Fruit fly (Drosophila melanogaster) whole organism, embryonic: Measurements from ENCODE around the gene CG10413.

ENCODE experiments used
- Atf-2 ChIP-seq: fragments of 200-800 bp; sonication (Bioruptor generic); optimal IDR thresholded peaks from 2 replicates; lab custom pipeline; 2016; ENCODE audit warnings: missing biosample characterization, missing genetic modification characterization
- Bgb ChIP-seq: fragments of 200-800 bp; sonication (Bioruptor generic); IDR thresholded peaks from 2 replicates; pipeline ENCODE4 v1.3.6; 2022; ENCODE audit warnings: missing biosample characterization, missing genetic modification characterization; ENCODE audit not compliant: partially characterized antibody
- BtbVII ChIP-seq: fragments of 200-800 bp; sonication (Bioruptor generic); optimal IDR thresholded peaks from 3 replicates; lab custom pipeline; 2017; ENCODE audit warnings: missing biosample characterization, mild to moderate bottlenecking, missing genetic modification characterization
- CG10565 ChIP-seq: fragments of 200-800 bp; sonication (Bioruptor generic); optimal IDR thresholded peaks from 3 replicates; lab custom pipeline; 2016; ENCODE audit warnings: missing biosample characterization, mild to moderate bottlenecking, missing genetic modification characterization
- CG11456 ChIP-seq: fragments of 200-800 bp; sonication (Bioruptor generic); IDR thresholded peaks from 3 replicates; pipeline ENCODE4 v1.3.6; 2022; ENCODE audit warnings: missing biosample characterization, missing genetic modification characterization
- CG11695 ChIP-seq: fragments of 200-800 bp; sonication (Bioruptor generic); IDR thresholded peaks from 3 replicates; pipeline ENCODE4 v1.3.6; 2022; ENCODE audit warnings: missing biosample characterization, missing genetic modification characterization
- CG12769 ChIP-seq: fragments of 200-800 bp; sonication (Bioruptor generic); optimal IDR thresholded peaks from 2 replicates; lab custom pipeline; 2019; ENCODE audit warnings: missing biosample characterization, mild to moderate bottlenecking, missing genetic modification characterization, moderate library complexity
- CG15601 ChIP-seq: fragments of 200-800 bp; sonication (Bioruptor generic); optimal IDR thresholded peaks from 3 replicates; lab custom pipeline; 2019; ENCODE audit warnings: missing biosample characterization, mild to moderate bottlenecking, missing genetic modification characterization, moderate library complexity
- CG17385 ChIP-seq: fragments of 200-800 bp; sonication (Bioruptor generic); optimal IDR thresholded peaks from 3 replicates; lab custom pipeline; 2018; ENCODE audit warnings: missing biosample characterization, mild to moderate bottlenecking, missing genetic modification characterization
- CG18599 ChIP-seq: fragments of 200-800 bp; sonication (Bioruptor generic); optimal IDR thresholded peaks from 3 replicates; lab custom pipeline; 2017; ENCODE audit warnings: missing biosample characterization, missing genetic modification characterization, mild to moderate bottlenecking, moderate library complexity, missing genetic modification reagents
- CG2712 ChIP-seq: fragments of 200-800 bp; optimal IDR thresholded peaks from 3 replicates; lab custom pipeline; 2019; ENCODE audit warnings: missing biosample characterization, mild to moderate bottlenecking, missing genetic modification characterization, moderate library complexity
- CG32532 ChIP-seq: fragments of 200-800 bp; sonication (Bioruptor generic); IDR thresholded peaks from 2 replicates; pipeline ENCODE4 v1.3.6; 2022; ENCODE audit warnings: missing biosample characterization, missing genetic modification characterization
- CG34224 ChIP-seq: fragments of 200-800 bp; sonication (Bioruptor generic); IDR thresholded peaks from 3 replicates; pipeline ENCODE4 v1.3.6; 2022; ENCODE audit warnings: missing biosample characterization, missing genetic modification characterization; ENCODE audit not compliant: partially characterized antibody
- CG34376 ChIP-seq: fragments of 200-800 bp; sonication (Bioruptor generic); optimal IDR thresholded peaks from 2 replicates; lab custom pipeline; 2018; ENCODE audit warnings: missing biosample characterization, mild to moderate bottlenecking, missing genetic modification characterization
- CG43689 ChIP-seq: fragments of 200-800 bp; sonication (Bioruptor generic); IDR thresholded peaks from 2 replicates; pipeline ENCODE4 v1.3.6; 2022; ENCODE audit warnings: missing biosample characterization, missing genetic modification characterization
- CG6254 ChIP-seq: fragments of 200-800 bp; sonication (Bioruptor generic); optimal IDR thresholded peaks from 3 replicates; lab custom pipeline; 2017; ENCODE audit warnings: mild to moderate bottlenecking, missing biosample characterization, missing genetic modification reagents, missing genetic modification characterization
- CG7271 ChIP-seq: fragments of 200-800 bp; sonication (Bioruptor generic); optimal IDR thresholded peaks from 2 replicates; lab custom pipeline; 2018; ENCODE audit warnings: missing biosample characterization, mild to moderate bottlenecking, missing genetic modification characterization, moderate library complexity
- CG7556 ChIP-seq: fragments of 200-800 bp; sonication (Bioruptor generic); optimal IDR thresholded peaks from 2 replicates; lab custom pipeline; 2017; ENCODE audit warnings: missing biosample characterization, mild to moderate bottlenecking, missing genetic modification characterization
- CG8089 ChIP-seq: fragments of 200-800 bp; sonication (Bioruptor generic); optimal IDR thresholded peaks from 3 replicates; lab custom pipeline; 2016; ENCODE audit warnings: missing biosample characterization, missing genetic modification characterization
- CG8290 ChIP-seq, 3 experiments: fragments of 200-800 bp; sonication (Bioruptor generic); optimal IDR thresholded peaks; 2 replicates each; lab custom pipeline; 2016 to 2019; ENCODE audit warnings: missing biosample characterization in 3 of 3, missing genetic modification characterization in 3 of 3, mild to moderate bottlenecking in 2 of 3, moderate library complexity in 1 of 3
- Camta ChIP-seq: fragments of 200-800 bp; sonication (Bioruptor generic); optimal IDR thresholded peaks from 2 replicates; lab custom pipeline; 2016; ENCODE audit warnings: missing biosample characterization, missing genetic modification characterization
- Doc2 ChIP-seq: fragments of 200-800 bp; sonication (Bioruptor generic); IDR thresholded peaks from 2 replicates; pipeline ENCODE4 v1.3.6; 2022; ENCODE audit warnings: missing biosample characterization, missing genetic modification characterization
- Fer1 ChIP-seq: fragments of 200-800 bp; sonication (Bioruptor generic); optimal IDR thresholded peaks from 2 replicates; lab custom pipeline; 2017; ENCODE audit warnings: missing biosample characterization, mild to moderate bottlenecking, missing genetic modification characterization
- Hey ChIP-seq: fragments of 200-800 bp; sonication (Bioruptor generic); optimal IDR thresholded peaks from 3 replicates; lab custom pipeline; 2018; ENCODE audit warnings: missing biosample characterization, mild to moderate bottlenecking, missing genetic modification characterization
- Hsf ChIP-seq: fragments of 200-800 bp; sonication (Bioruptor generic); optimal IDR thresholded peaks from 3 replicates; lab custom pipeline; 2016; ENCODE audit warnings: missing biosample characterization, missing genetic modification characterization
- Mad ChIP-seq: fragments of 200-800 bp; sonication (Bioruptor generic); optimal IDR thresholded peaks from 2 replicates; lab custom pipeline; 2016; ENCODE audit warnings: missing biosample characterization, missing genetic modification characterization
- Ptx1 ChIP-seq: fragments of 200-800 bp; sonication (Bioruptor generic); IDR thresholded peaks from 2 replicates; pipeline ENCODE4 v1.3.6; 2022; ENCODE audit warnings: missing biosample characterization, missing genetic modification characterization
- Sin3A ChIP-seq: fragments of >200 bp; optimal IDR thresholded peaks from 2 replicates; lab custom pipeline; 2018
- ase ChIP-seq: fragments of 200-800 bp; sonication (Bioruptor generic); IDR thresholded peaks from 3 replicates; pipeline ENCODE4 v1.3.6; 2022; ENCODE audit warnings: missing biosample characterization, missing genetic modification characterization
- caup ChIP-seq: fragments of 200-800 bp; sonication (Bioruptor generic); optimal IDR thresholded peaks from 3 replicates; lab custom pipeline; 2017; ENCODE audit warnings: missing biosample characterization, mild to moderate bottlenecking, missing genetic modification characterization, moderate library complexity; ENCODE audit not compliant: severe bottlenecking
- cg ChIP-seq: fragments of 200-800 bp; sonication (Bioruptor generic); optimal IDR thresholded peaks from 3 replicates; lab custom pipeline; 2019; ENCODE audit warnings: missing biosample characterization, mild to moderate bottlenecking, missing genetic modification characterization, moderate library complexity
- chn ChIP-seq: fragments of 200-800 bp; sonication (Bioruptor generic); optimal IDR thresholded peaks from 2 replicates; lab custom pipeline; 2016; ENCODE audit warnings: missing biosample characterization, missing genetic modification characterization
- crp ChIP-seq, 2 experiments: fragments of 200-800 bp; sonication (Bioruptor generic); optimal IDR thresholded peaks; 2 replicates in 1 of 2; 3 replicates in 1 of 2; lab custom pipeline; 2017; ENCODE audit warnings: missing biosample characterization in 2 of 2, missing genetic modification characterization in 2 of 2, mild to moderate bottlenecking in 1 of 2, moderate library complexity in 1 of 2
- cwo ChIP-seq: fragments of 200-800 bp; sonication (Bioruptor generic); optimal IDR thresholded peaks from 3 replicates; lab custom pipeline; 2017; ENCODE audit warnings: missing biosample characterization, missing genetic modification characterization, mild to moderate bottlenecking, moderate library complexity, missing genetic modification reagents
- ewg ChIP-seq: fragments of 200-800 bp; sonication (Bioruptor generic); optimal IDR thresholded peaks from 3 replicates; lab custom pipeline; 2017; ENCODE audit warnings: mild to moderate bottlenecking, missing biosample characterization, missing genetic modification reagents, missing genetic modification characterization
- fd64A ChIP-seq: fragments of 200-800 bp; sonication (Bioruptor generic); optimal IDR thresholded peaks from 3 replicates; lab custom pipeline; 2018; ENCODE audit warnings: missing biosample characterization, mild to moderate bottlenecking, missing genetic modification characterization
- gem ChIP-seq: fragments of 200-800 bp; sonication (Bioruptor generic); optimal IDR thresholded peaks from 2 replicates; lab custom pipeline; 2019; ENCODE audit warnings: missing biosample characterization, mild to moderate bottlenecking, missing genetic modification characterization, moderate library complexity
- grn ChIP-seq: fragments of 200-800 bp; sonication (Bioruptor generic); optimal IDR thresholded peaks from 3 replicates; lab custom pipeline; 2017; ENCODE audit warnings: missing biosample characterization, missing genetic modification characterization
- gro ChIP-seq: fragments of 200-800 bp; sonication (Bioruptor generic); optimal IDR thresholded peaks from 2 replicates; lab custom pipeline; 2016; ENCODE audit warnings: missing biosample characterization, missing genetic modification characterization
- jigr1 ChIP-seq: fragments of 200-800 bp; sonication (Bioruptor generic); IDR thresholded peaks from 3 replicates; pipeline ENCODE4 v1.3.6; 2022; ENCODE audit warnings: missing biosample characterization, missing genetic modification characterization
- kay ChIP-seq: fragments of 200-800 bp; sonication (Bioruptor generic); optimal IDR thresholded peaks from 2 replicates; lab custom pipeline; 2016; ENCODE audit warnings: missing biosample characterization, missing genetic modification characterization
- ken ChIP-seq: fragments of 200-800 bp; sonication (Bioruptor generic); IDR thresholded peaks from 3 replicates; pipeline ENCODE4 v1.3.6; 2022; ENCODE audit warnings: missing biosample characterization, missing genetic modification characterization
- lab ChIP-seq: fragments of 200-800 bp; sonication (Bioruptor generic); optimal IDR thresholded peaks from 3 replicates; lab custom pipeline; 2017; ENCODE audit warnings: missing biosample characterization, missing genetic modification characterization, mild to moderate bottlenecking, moderate library complexity, missing genetic modification reagents
- nau ChIP-seq: fragments of 200-800 bp; sonication (Bioruptor generic); optimal IDR thresholded peaks from 3 replicates; lab custom pipeline; 2017; ENCODE audit warnings: missing biosample characterization, mild to moderate bottlenecking, missing genetic modification characterization, missing genetic modification reagents
- pfk ChIP-seq: fragments of 200-800 bp; sonication (Bioruptor generic); optimal IDR thresholded peaks from 2 replicates; lab custom pipeline; 2018; ENCODE audit warnings: missing biosample characterization, mild to moderate bottlenecking, missing genetic modification characterization, moderate library complexity
- pnt ChIP-seq: fragments of 200-800 bp; sonication (Bioruptor generic); optimal IDR thresholded peaks from 3 replicates; lab custom pipeline; 2016; ENCODE audit warnings: missing biosample characterization, missing genetic modification characterization
- row ChIP-seq: fragments of 200-800 bp; sonication (Bioruptor generic); IDR thresholded peaks from 3 replicates; pipeline ENCODE4 v1.3.6; 2022; ENCODE audit warnings: missing biosample characterization, missing genetic modification characterization
- sens ChIP-seq: fragments of 200-800 bp; sonication (Bioruptor generic); peaks from one replicate; lab custom pipeline; 2016; ENCODE audit warnings: missing biosample characterization, missing genetic modification characterization
- trem ChIP-seq: fragments of 200-800 bp; optimal IDR thresholded peaks from 3 replicates; lab custom pipeline; 2019; ENCODE audit warnings: missing biosample characterization, mild to moderate bottlenecking, missing genetic modification characterization, moderate library complexity
- vvl ChIP-seq: fragments of 200-800 bp; sonication (Bioruptor generic); IDR thresholded peaks from 2 replicates; pipeline ENCODE4 v1.3.6; 2022; ENCODE audit warnings: missing biosample characterization, missing genetic modification characterization

CG10413 gene

DNA sequence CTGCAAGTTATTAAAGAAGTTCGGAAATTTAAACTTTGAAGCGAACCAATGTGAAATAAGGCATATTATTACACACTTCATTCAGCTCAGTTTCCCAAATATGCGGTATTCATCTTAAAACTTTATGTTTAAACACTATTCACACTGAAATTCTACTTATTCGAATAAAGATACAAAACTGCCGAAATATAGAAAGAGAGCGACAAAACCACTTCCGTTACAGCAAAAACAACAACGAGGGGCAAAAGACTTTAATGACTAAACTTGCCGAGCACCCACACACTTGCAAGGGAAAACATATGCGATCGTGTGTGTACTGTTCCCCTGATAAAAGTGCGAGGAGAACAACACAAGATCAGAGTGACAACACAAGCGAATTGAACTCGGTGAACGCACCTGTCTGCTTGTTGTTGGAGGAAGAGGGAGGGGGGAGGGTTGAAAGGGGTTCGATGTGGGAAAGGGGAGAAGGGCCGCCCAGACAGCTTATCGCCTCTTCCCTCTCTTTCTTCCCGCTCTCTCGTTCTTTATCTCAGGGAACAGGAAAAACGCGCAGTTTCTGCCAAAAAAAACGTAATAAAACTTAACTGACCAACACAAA lies 43.4 kb downstream of the CG10413 start (continued):
- TF ChIP-seq caup (peak; percentile 5), ken (GFP tag; lab: Robert Waterston, UW) (no peak; the same call in 2 of the 3 replicates), Sin3A (lab: Kevin White, UChicago) (no peak), Bgb (GFP tag; lab: Robert Waterston, UW) (no peak), CG15601 (no peak), CG8089 (GFP tag; lab: Kevin White, UChicago) (no peak), CG6254 (GFP tag; lab: Kevin White, UChicago) (no peak), chn (GFP tag; lab: Kevin White, UChicago) (no peak), cg (GFP tag; lab: Kevin White, UChicago) (peak; percentile 56), ewg (GFP tag; lab: Kevin White, UChicago) (no peak), vvl (GFP tag; lab: Robert Waterston, UW) (peak; percentile 35), Camta (no peak), cwo (GFP tag; lab: Kevin White, UChicago) (peak; percentile 38), CG11456 (GFP tag; lab: Robert Waterston, UW) (no peak), Hsf (no peak), nau (GFP tag; lab: Kevin White, UChicago) (peak; percentile 8), crp (GFP tag; optimal IDR thresholded peaks at IDR 0.05; lab: Kevin White, UChicago) (no peak), CG2712 (no peak), pfk (GFP tag; lab: Kevin White, UChicago) (no peak), CG18599 (GFP tag; lab: Kevin White, UChicago) (peak; percentile 11), CG32532 (no peak), row (GFP tag; lab: Robert Waterston, UW) (no peak), CG12769 (peak; percentile 36), Atf-2 (GFP tag; lab: Kevin White, UChicago) (no peak), CG10565 (GFP tag; lab: Kevin White, UChicago) (no peak)
- TF ChIP-seq, all 482 proteins: peak for 33

DNA sequence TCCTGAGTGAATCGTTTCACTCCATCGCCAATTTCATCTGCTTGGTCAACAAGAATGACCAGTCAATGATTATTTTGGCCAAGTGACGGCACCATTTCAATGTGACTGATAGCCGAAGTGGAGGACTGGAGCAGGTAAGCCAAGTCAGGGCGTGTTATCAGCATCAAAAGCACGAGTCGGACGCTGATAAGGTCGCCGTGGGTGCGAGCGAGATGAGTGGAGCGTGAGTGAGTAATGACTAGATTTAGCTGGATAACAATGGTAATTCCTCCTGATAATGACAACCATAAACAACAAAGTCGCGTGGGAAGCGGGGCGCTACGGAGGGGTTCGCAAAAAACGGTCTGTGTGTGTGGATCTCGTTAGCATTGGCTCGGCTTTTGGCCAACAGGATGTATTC lies 44.0 kb downstream of the CG10413 start:
- TF ChIP-seq grn, result peak; percentile 82
- TF ChIP-seq Doc2 (GFP tag; lab: Robert Waterston, UW), result no peak
- no peak for TF ChIP-seq kay (GFP tag; lab: Kevin White, UChicago)
- TF ChIP-seq gro (GFP tag; lab: Kevin White, UChicago), result peak; percentile 19
- 0 out of 2 replicates have a peak, but pooled peaks have one; percentile 6 for TF ChIP-seq Ptx1 (GFP tag; lab: Robert Waterston, UW)
- no peak for TF ChIP-seq Fer1 (GFP tag; lab: Kevin White, UChicago)
- TF ChIP-seq lab (GFP tag; lab: Kevin White, UChicago), result peak; percentile 61
- TF ChIP-seq pnt, result no peak
- no peak for TF ChIP-seq jigr1
- no peak for TF ChIP-seq CG43689 (GFP tag; lab: Robert Waterston, UW)
- no peak for TF ChIP-seq trem (tag; lab: Kevin White, UChicago)
- TF ChIP-seq BtbVII (GFP tag; lab: Kevin White, UChicago), result no peak
- no peak for TF ChIP-seq ase (GFP tag; lab: Robert Waterston, UW)
- TF ChIP-seq CG34224 (GFP tag; lab: Robert Waterston, UW), result no peak
- no peak for TF ChIP-seq CG11695
- TF ChIP-seq CG7556 (GFP tag; lab: Kevin White, UChicago), result no peak
- no peak for TF ChIP-seq Mad (GFP tag; lab: Kevin White, UChicago)
- TF ChIP-seq gem (tag; lab: Kevin White, UChicago), result peak; percentile 26
- no peak for TF ChIP-seq CG8290 (GFP tag; optimal IDR thresholded peaks at IDR 0.05; lab: Kevin White, UChicago)
- peak in 1 of 2 experiments; percentile 0 for TF ChIP-seq CG8290 (tag; optimal IDR thresholded peaks at IDR 0.05; lab: Kevin White, UChicago)
- TF ChIP-seq CG32532, result 0 out of 2 replicates have a peak, but pooled peaks have one; percentile 9
- peak; percentile 26 for TF ChIP-seq Hey (tag; lab: Kevin White, UChicago)
- no peak for TF ChIP-seq CG7271
- TF ChIP-seq CG34376, result peak; percentile 28
- TF ChIP-seq CG17385 (GFP tag; lab: Kevin White, UChicago), result no peak
- TF ChIP-seq fd64A (GFP tag; lab: Kevin White, UChicago), result no peak
- peak; percentile 6 for TF ChIP-seq sens (GFP tag; lab: Kevin White, UChicago)
